Fruit fly (Drosophila melanogaster) whole organism, embryonic: ENCODE data around the gene eIF3d1.

Source experiments
- ATbp ChIP-seq: fragments of 200-800 bp; sonication (Bioruptor generic); optimal IDR thresholded peaks from 2 replicates; lab custom pipeline; 2017; ENCODE audit warnings: missing biosample characterization, mild to moderate bottlenecking, missing genetic modification characterization, missing genetic modification reagents
- Ada2b ChIP-seq: fragments of 200-800 bp; sonication (Bioruptor generic); IDR thresholded peaks from 2 replicates; pipeline ENCODE4 v1.3.6; 2022; ENCODE audit warnings: missing biosample characterization, missing genetic modification characterization
- Bdp1 ChIP-seq: fragments of 200-800 bp; sonication (Bioruptor generic); optimal IDR thresholded peaks from 3 replicates; lab custom pipeline; 2016; ENCODE audit warnings: missing biosample characterization, missing genetic modification characterization
- CG10321 ChIP-seq: fragments of 200-800 bp; sonication (Bioruptor generic); IDR thresholded peaks from 2 replicates; pipeline ENCODE4 v1.3.6; 2022; ENCODE audit warnings: missing biosample characterization, missing genetic modification characterization
- CG12391 ChIP-seq: fragments of 200-800 bp; sonication (Bioruptor generic); optimal IDR thresholded peaks from 3 replicates; lab custom pipeline; 2018; ENCODE audit warnings: missing biosample characterization, mild to moderate bottlenecking, missing genetic modification characterization, moderate library complexity
- CG14441 ChIP-seq: fragments of 200-800 bp; sonication (Bioruptor generic); IDR thresholded peaks from 2 replicates; pipeline ENCODE4 v1.3.6; 2022; ENCODE audit warnings: missing biosample characterization, missing genetic modification characterization
- CG15479 ChIP-seq: fragments of 200-800 bp; sonication (Bioruptor generic); optimal IDR thresholded peaks from 3 replicates; lab custom pipeline; 2019; ENCODE audit warnings: missing biosample characterization, mild to moderate bottlenecking, missing genetic modification characterization, moderate library complexity
- CG15514 ChIP-seq: fragments of 200-800 bp; sonication (Bioruptor generic); optimal IDR thresholded peaks from 3 replicates; lab custom pipeline; 2017; ENCODE audit warnings: missing biosample characterization, missing genetic modification characterization, mild to moderate bottlenecking, moderate library complexity, missing genetic modification reagents
- CG16863 ChIP-seq: fragments of 200-800 bp; sonication (Bioruptor generic); optimal IDR thresholded peaks from 3 replicates; lab custom pipeline; 2016; ENCODE audit warnings: missing biosample characterization, missing genetic modification characterization
- CG17385 ChIP-seq: fragments of 200-800 bp; sonication (Bioruptor generic); optimal IDR thresholded peaks from 3 replicates; lab custom pipeline; 2018; ENCODE audit warnings: missing biosample characterization, mild to moderate bottlenecking, missing genetic modification characterization
- CG18262 ChIP-seq: fragments of 200-800 bp; optimal IDR thresholded peaks from 3 replicates; lab custom pipeline; 2019; ENCODE audit warnings: missing biosample characterization, mild to moderate bottlenecking, missing genetic modification characterization, moderate library complexity
- CG3726 ChIP-seq: fragments of 200-800 bp; sonication (Bioruptor generic); IDR thresholded peaks from 3 replicates; pipeline ENCODE4, ENCODE4 v1.3.6; 2022; ENCODE audit warnings: missing biosample characterization, missing genetic modification characterization
- CG3995 ChIP-seq: fragments of 200-800 bp; sonication (Bioruptor generic); optimal IDR thresholded peaks from 3 replicates; lab custom pipeline; 2016; ENCODE audit warnings: missing biosample characterization, missing genetic modification characterization
- CG4707 ChIP-seq: fragments of 200-800 bp; sonication (Bioruptor generic); optimal IDR thresholded peaks from 2 replicates; lab custom pipeline; 2018; ENCODE audit warnings: missing biosample characterization, mild to moderate bottlenecking, missing genetic modification characterization, moderate library complexity
- CG5245 ChIP-seq: fragments of 200-800 bp; sonication (Bioruptor generic); optimal IDR thresholded peaks from 3 replicates; lab custom pipeline; 2016; ENCODE audit warnings: missing biosample characterization, missing genetic modification characterization
- CG6813 ChIP-seq: fragments of 200-800 bp; sonication (Bioruptor generic); optimal IDR thresholded peaks from 2 replicates; lab custom pipeline; 2017; ENCODE audit warnings: missing biosample characterization, missing genetic modification characterization, mild to moderate bottlenecking, moderate library complexity, missing genetic modification reagents
- CG7963 ChIP-seq: fragments of 200-800 bp; sonication (Bioruptor generic); IDR thresholded peaks from 3 replicates; pipeline ENCODE4 v1.3.6; 2022; ENCODE audit warnings: missing biosample characterization, missing genetic modification characterization; ENCODE audit not compliant: partially characterized antibody
- CG7987 ChIP-seq: fragments of 200-800 bp; sonication (Bioruptor generic); optimal IDR thresholded peaks from 2 replicates; lab custom pipeline; 2018; ENCODE audit warnings: missing biosample characterization, mild to moderate bottlenecking, missing genetic modification characterization, moderate library complexity
- CG8089 ChIP-seq: fragments of 200-800 bp; sonication (Bioruptor generic); optimal IDR thresholded peaks from 3 replicates; lab custom pipeline; 2016; ENCODE audit warnings: missing biosample characterization, missing genetic modification characterization
- CG8388 ChIP-seq: fragments of 200-800 bp; sonication (Bioruptor generic); optimal IDR thresholded peaks from 2 replicates; lab custom pipeline; 2019; ENCODE audit warnings: missing biosample characterization, mild to moderate bottlenecking, missing genetic modification characterization, moderate library complexity
- CG8924 ChIP-seq: fragments of 200-800 bp; optimal IDR thresholded peaks from 3 replicates; lab custom pipeline; 2019; ENCODE audit warnings: missing biosample characterization, mild to moderate bottlenecking, missing genetic modification characterization, moderate library complexity
- CHES-1-like ChIP-seq: fragments of 200-800 bp; sonication (Bioruptor generic); optimal IDR thresholded peaks from 2 replicates; lab custom pipeline; 2016; ENCODE audit warnings: missing biosample characterization, missing genetic modification characterization
- CoRest ChIP-seq: fragments of 200-800 bp; sonication (Bioruptor generic); optimal IDR thresholded peaks from 3 replicates; lab custom pipeline; 2018; ENCODE audit warnings: missing biosample characterization, mild to moderate bottlenecking, missing genetic modification characterization, moderate library complexity
- GATAe ChIP-seq: fragments of 200-800 bp; sonication (Bioruptor generic); conservative IDR thresholded peaks from 2 replicates; pipeline ENCODE4 v1.3.6; 2022; ENCODE audit warnings: missing biosample characterization, missing genetic modification characterization
- HLH4C ChIP-seq: fragments of 200-800 bp; sonication (Bioruptor generic); IDR thresholded peaks from 3 replicates; pipeline ENCODE4 v1.3.6; 2022; ENCODE audit warnings: missing biosample characterization, missing genetic modification characterization; ENCODE audit not compliant: partially characterized antibody
- Lhr ChIP-seq: fragments of 200-800 bp; sonication (Bioruptor generic); optimal IDR thresholded peaks from 3 replicates; lab custom pipeline; 2017; ENCODE audit warnings: mild to moderate bottlenecking, missing biosample characterization, missing genetic modification reagents, missing genetic modification characterization
- Med ChIP-seq: fragments of 200-800 bp; sonication (Bioruptor generic); peaks from one replicate; lab custom pipeline; 2016; ENCODE audit warnings: missing biosample characterization, missing genetic modification characterization, mild to moderate bottlenecking, inconsistent platforms, moderate library complexity
- Pdp1 ChIP-seq, 2 experiments: fragments of 200-800 bp; sonication (Bioruptor generic); optimal IDR thresholded peaks; 3 replicates each; lab custom pipeline; 2016; ENCODE audit warnings: missing biosample characterization in 2 of 2, missing genetic modification characterization in 2 of 2, mild to moderate bottlenecking in 1 of 2, moderate library complexity in 1 of 2
- Spps ChIP-seq: fragments of 200-800 bp; sonication (Bioruptor generic); optimal IDR thresholded peaks from 2 replicates; lab custom pipeline; 2018; ENCODE audit warnings: missing biosample characterization, mild to moderate bottlenecking, missing genetic modification characterization
- TFAM ChIP-seq: fragments of 200-800 bp; sonication (Bioruptor generic); optimal IDR thresholded peaks from 2 replicates; lab custom pipeline; 2017; ENCODE audit warnings: missing biosample characterization, missing genetic modification characterization, inconsistent platforms
- Xbp1 ChIP-seq: fragments of 200-800 bp; sonication (Bioruptor generic); optimal IDR thresholded peaks from 3 replicates; lab custom pipeline; 2016; ENCODE audit warnings: missing biosample characterization, mild to moderate bottlenecking, missing genetic modification characterization
- ase ChIP-seq: fragments of 200-800 bp; sonication (Bioruptor generic); IDR thresholded peaks from 3 replicates; pipeline ENCODE4 v1.3.6; 2022; ENCODE audit warnings: missing biosample characterization, missing genetic modification characterization
- cas ChIP-seq: fragments of 200-800 bp; sonication (Bioruptor generic); IDR thresholded peaks from 2 replicates; pipeline ENCODE4 v1.3.6; 2022; ENCODE audit warnings: missing biosample characterization, missing genetic modification characterization
- cato ChIP-seq: fragments of 200-800 bp; sonication (Bioruptor generic); optimal IDR thresholded peaks from 2 replicates; lab custom pipeline; 2016; ENCODE audit warnings: missing biosample characterization, missing genetic modification characterization, borderline replicate concordance
- chinmo ChIP-seq: fragments of 200-800 bp; sonication (Bioruptor generic); IDR thresholded peaks from 4 replicates; pipeline ENCODE4 v1.3.6; 2022; ENCODE audit warnings: missing biosample characterization, missing genetic modification characterization; ENCODE audit not compliant: partially characterized antibody
- dati ChIP-seq: fragments of 200-800 bp; sonication (Bioruptor generic); IDR thresholded peaks from 2 replicates; pipeline ENCODE4 v1.3.6; 2022; ENCODE audit warnings: missing biosample characterization, missing genetic modification characterization
- disco-r ChIP-seq: fragments of 200-800 bp; sonication (Bioruptor generic); optimal IDR thresholded peaks from 2 replicates; lab custom pipeline; 2016; ENCODE audit warnings: missing biosample characterization, missing genetic modification characterization
- dmrt11E ChIP-seq: fragments of 200-800 bp; sonication (Bioruptor generic); optimal IDR thresholded peaks from 3 replicates; lab custom pipeline; 2018; ENCODE audit warnings: missing biosample characterization, mild to moderate bottlenecking, missing genetic modification characterization, moderate library complexity
- grn ChIP-seq: fragments of 200-800 bp; sonication (Bioruptor generic); optimal IDR thresholded peaks from 3 replicates; lab custom pipeline; 2017; ENCODE audit warnings: missing biosample characterization, missing genetic modification characterization
- gt ChIP-seq: fragments of 200-800 bp; sonication (Bioruptor generic); IDR thresholded peaks from 2 replicates; pipeline ENCODE4 v1.3.6; 2022; ENCODE audit warnings: missing biosample characterization, missing genetic modification characterization
- lab ChIP-seq: fragments of 200-800 bp; sonication (Bioruptor generic); optimal IDR thresholded peaks from 3 replicates; lab custom pipeline; 2017; ENCODE audit warnings: missing biosample characterization, missing genetic modification characterization, mild to moderate bottlenecking, moderate library complexity, missing genetic modification reagents
- onecut ChIP-seq: fragments of 200-800 bp; sonication (Bioruptor generic); IDR thresholded peaks from 2 replicates; pipeline ENCODE4 v1.3.6; 2022; ENCODE audit warnings: missing biosample characterization, missing genetic modification characterization
- pho ChIP-seq: fragments of 200-800 bp; sonication (Bioruptor generic); optimal IDR thresholded peaks from 2 replicates; lab custom pipeline; 2016; ENCODE audit warnings: missing biosample characterization, missing genetic modification characterization
- shn ChIP-seq: fragments of 200-800 bp; sonication (Bioruptor generic); optimal IDR thresholded peaks from 3 replicates; lab custom pipeline; 2016; ENCODE audit warnings: missing biosample characterization, missing genetic modification characterization
- sima ChIP-seq: fragments of 200-800 bp; sonication (Bioruptor generic); optimal IDR thresholded peaks from 2 replicates; lab custom pipeline; 2016; ENCODE audit warnings: missing biosample characterization, missing genetic modification characterization
- slou ChIP-seq: fragments of 200-800 bp; sonication (Bioruptor generic); optimal IDR thresholded peaks from 3 replicates; lab custom pipeline; 2016; ENCODE audit warnings: missing biosample characterization, missing genetic modification characterization
- tna ChIP-seq: fragments of 200-800 bp; sonication (Bioruptor generic); IDR thresholded peaks from 2 replicates; pipeline ENCODE4 v1.3.6; 2022; ENCODE audit warnings: missing biosample characterization, missing genetic modification characterization; ENCODE audit not compliant: partially characterized antibody
- ttk ChIP-seq: fragments of 200-800 bp; sonication (Bioruptor generic); IDR thresholded peaks from 2 replicates; pipeline ENCODE4 v2.1.2; 2022; ENCODE audit warnings: missing biosample characterization, missing genetic modification characterization
- unc-4 ChIP-seq: fragments of 200-800 bp; sonication (Bioruptor generic); IDR thresholded peaks from 2 replicates; pipeline ENCODE4 v1.3.6; 2022; ENCODE audit warnings: missing biosample characterization, missing genetic modification characterization; ENCODE audit not compliant: partially characterized antibody
- z ChIP-seq: fragments of 200-800 bp; sonication (Bioruptor generic); IDR thresholded peaks from 3 replicates; pipeline ENCODE4 v1.3.6; 2022; ENCODE audit warnings: missing biosample characterization, missing genetic modification characterization

eIF3d1 gene

dm6 chr3R:23646183-23646582, 33.7 kb upstream of the eIF3d1 start (continued):
- TF ChIP-seq grn (GFP tag; lab: Kevin White, UChicago) (no peak), CG7987 (GFP tag; lab: Kevin White, UChicago) (peak; percentile 5), CG12391 (peak; percentile 66), CHES-1-like (no peak), Bdp1 (peak; percentile 15), sima (GFP tag; lab: Kevin White, UChicago) (no peak), CG18262 (tag; lab: Kevin White, UChicago) (peak; percentile 65), ATbp (GFP tag; lab: Kevin White, UChicago) (peak; percentile 77), Med (GFP tag; lab: Kevin White, UChicago) (peak; percentile 96), chinmo (GFP tag; lab: Robert Waterston, UW) (no peak), lab (peak; percentile 85), CG6813 (GFP tag; lab: Kevin White, UChicago) (peak; percentile 48), CG14441 (GFP tag; lab: Robert Waterston, UW) (peak; percentile 83), cato (no peak), CG7963 (GFP tag; lab: Robert Waterston, UW) (no peak), unc-4 (GFP tag; lab: Robert Waterston, UW) (no peak), GATAe (GFP tag; lab: Robert Waterston, UW) (no peak), Xbp1 (peak; percentile 79), gt (no peak), CG3726 (GFP tag; lab: Robert Waterston, UW) (peak; percentile 74; the same call in 2 of the 3 replicates), ase (GFP tag; lab: Robert Waterston, UW) (peak; percentile 78), CG17385 (peak; percentile 67), Pdp1 (GFP tag; optimal IDR thresholded peaks at IDR 0.05; lab: Kevin White, UChicago) (peak; percentile 65 to 72), HLH4C (no peak), CG15514 (GFP tag; lab: Kevin White, UChicago) (peak; percentile 42), Lhr (GFP tag; lab: Kevin White, UChicago) (peak; percentile 7), dati (peak; percentile 73), CG5245 (peak; percentile 61), CG8924 (tag; lab: Kevin White, UChicago) (peak; percentile 55), CG8089 (GFP tag; lab: Kevin White, UChicago) (peak; percentile 61), tna (GFP tag; lab: Robert Waterston, UW) (no peak), dmrt11E (tag; lab: Kevin White, UChicago) (peak; percentile 61), TFAM (no peak), CG10321 (GFP tag; lab: Robert Waterston, UW) (peak; percentile 50; the same call in 1 of the 2 replicates), Spps (peak; percentile 48), cas (GFP tag; lab: Robert Waterston, UW) (peak; percentile 65), Ada2b (GFP tag; lab: Robert Waterston, UW) (peak; percentile 86), pho (peak; percentile 49), CG16863 (GFP tag; lab: Kevin White, UChicago) (peak; percentile 71), disco-r (no peak), ttk (GFP tag; lab: Robert Waterston, UW) (peak; percentile 71), CG3995 (GFP tag; lab: Kevin White, UChicago) (no peak), CG4707 (GFP tag; lab: Kevin White, UChicago) (peak; percentile 54), shn (no peak), z (GFP tag; lab: Robert Waterston, UW) (no peak), onecut (peak; percentile 59), CG8388 (peak; percentile 56), slou (GFP tag; lab: Kevin White, UChicago) (no peak), CG15479 (GFP tag; lab: Kevin White, UChicago) (no peak), CoRest (tag; lab: Kevin White, UChicago) (peak; percentile 60)
